Worm (Caenorhabditis elegans) whole organism, mixed stage, embryonic: Measurements from ENCODE around the gene T23F11.2.

ENCODE experiments used
- M03D4.4 ChIP-seq: sonication (generic microtip); optimal IDR thresholded peaks from 2 replicates; lab custom pipeline; 2017; ENCODE audit warnings: mild to moderate bottlenecking, missing genetic modification characterization, missing compliant biosample characterization
- bed-3 ChIP-seq: fragments of 200-800 bp; sonication (Bioruptor generic); optimal IDR thresholded peaks from 3 replicates; lab custom pipeline; 2018; ENCODE audit warnings: mild to moderate bottlenecking, missing genetic modification characterization, moderate library complexity, missing compliant biosample characterization
- ceh-39 ChIP-seq: fragments of 150-350 bp; optimal IDR thresholded peaks from 2 replicates; lab custom pipeline; 2014; ENCODE audit warnings: missing biosample characterization, missing genetic modification characterization
- ceh-83 ChIP-seq: fragments of 200-800 bp; sonication (Bioruptor generic); optimal IDR thresholded peaks from 2 replicates; lab custom pipeline; 2018; ENCODE audit warnings: mild to moderate bottlenecking, missing genetic modification characterization, missing compliant biosample characterization
- ces-1 ChIP-seq: fragments of 150-350 bp; optimal IDR thresholded peaks from 2 replicates; lab custom pipeline; 2014; ENCODE audit warnings: missing biosample characterization, missing genetic modification reagents, missing genetic modification characterization
- cnd-1 ChIP-seq: fragments of 200-800 bp; sonication (Bioruptor generic); optimal IDR thresholded peaks from 2 replicates; lab custom pipeline; 2018; ENCODE audit warnings: mild to moderate bottlenecking, missing genetic modification characterization, missing compliant biosample characterization
- drap-1 ChIP-seq: fragments of 200-800 bp; sonication (Bioruptor generic); optimal IDR thresholded peaks from 3 replicates; lab custom pipeline; 2018; ENCODE audit warnings: mild to moderate bottlenecking, missing genetic modification characterization, missing compliant biosample characterization
- elt-1 ChIP-seq: sonication (generic microtip); optimal IDR thresholded peaks from 2 replicates; lab custom pipeline; 2017; ENCODE audit warnings: missing genetic modification characterization, mild to moderate bottlenecking, missing compliant biosample characterization, antibody characterized with exemption, moderate library complexity, borderline replicate concordance; ENCODE audit not compliant: insufficient read depth
- elt-3 ChIP-seq: fragments of 150-350 bp; optimal IDR thresholded peaks from 2 replicates; lab custom pipeline; 2014; ENCODE audit warnings: missing biosample characterization, missing genetic modification characterization
- flh-1 ChIP-seq: fragments of 200-800 bp; sonication (Bioruptor generic); optimal IDR thresholded peaks from 2 replicates; lab custom pipeline; 2018; ENCODE audit warnings: mild to moderate bottlenecking, missing genetic modification characterization, moderate library complexity, missing compliant biosample characterization
- hlh-1 ChIP-seq: fragments of 150-350 bp; optimal IDR thresholded peaks from 2 replicates; lab custom pipeline; 2014; ENCODE audit warnings: missing biosample characterization, missing genetic modification reagents, missing genetic modification characterization
- lin-13 ChIP-seq: fragments of 150-350 bp; optimal IDR thresholded peaks from 2 replicates; lab custom pipeline; 2014; ENCODE audit warnings: missing biosample characterization, missing genetic modification characterization
- lsy-2 ChIP-seq: fragments of 150-350 bp; optimal IDR thresholded peaks from 2 replicates; lab custom pipeline; 2014; ENCODE audit warnings: missing biosample characterization, missing genetic modification characterization
- mab-5 ChIP-seq: fragments of 150-350 bp; optimal IDR thresholded peaks from 2 replicates; lab custom pipeline; 2014; ENCODE audit warnings: missing biosample characterization, missing genetic modification characterization
- mls-2 ChIP-seq: sonication (generic microtip); optimal IDR thresholded peaks from 2 replicates; lab custom pipeline; 2016; ENCODE audit warnings: mild to moderate bottlenecking, missing genetic modification characterization, moderate library complexity, missing compliant biosample characterization
- nhr-12 ChIP-seq: fragments of 150-350 bp; optimal IDR thresholded peaks from 2 replicates; lab custom pipeline; 2014; ENCODE audit warnings: missing biosample characterization, missing genetic modification characterization
- nhr-237 ChIP-seq: fragments of 150-350 bp; optimal IDR thresholded peaks from 2 replicates; lab custom pipeline; 2014; ENCODE audit warnings: missing biosample characterization, missing genetic modification characterization
- nhr-28 ChIP-seq: fragments of 150-350 bp; optimal IDR thresholded peaks from 2 replicates; lab custom pipeline; 2014; ENCODE audit warnings: missing biosample characterization, missing genetic modification characterization
- nhr-76 ChIP-seq: sonication (generic microtip); optimal IDR thresholded peaks from 2 replicates; lab custom pipeline; 2017; ENCODE audit warnings: missing biosample characterization, missing genetic modification characterization
- pha-4 ChIP-seq: fragments of 150-350 bp; optimal IDR thresholded peaks from 2 replicates; lab custom pipeline; 2018; ENCODE audit warnings: missing biosample characterization, missing genetic modification reagents, missing genetic modification characterization
- sem-2 ChIP-seq: fragments of 200-800 bp; sonication (Bioruptor generic); optimal IDR thresholded peaks from 2 replicates; lab custom pipeline; 2018; ENCODE audit warnings: mild to moderate bottlenecking, missing genetic modification characterization, missing compliant biosample characterization
- sptf-1 ChIP-seq: sonication (generic microtip); optimal IDR thresholded peaks from 2 replicates; lab custom pipeline; 2017; ENCODE audit warnings: mild to moderate bottlenecking, missing genetic modification characterization, moderate library complexity, missing compliant biosample characterization
- unc-39 ChIP-seq: fragments of 150-350 bp; optimal IDR thresholded peaks from 2 replicates; lab custom pipeline; 2014; ENCODE audit warnings: missing biosample characterization, missing genetic modification characterization
- unc-62 ChIP-seq: fragments of 150-350 bp; optimal IDR thresholded peaks from 2 replicates; lab custom pipeline; 2014; ENCODE audit warnings: missing biosample characterization, missing genetic modification reagents, missing genetic modification characterization
- zip-8 ChIP-seq: fragments of 150-350 bp; optimal IDR thresholded peaks from 2 replicates; lab custom pipeline; 2014; ENCODE audit warnings: missing biosample characterization, missing genetic modification characterization

T23F11.2 gene

ce11 chrIII:4688965-4689364, 33.7 kb upstream of the T23F11.2 start, which contains the start of gene ppat-1:
TSS of gene ppat-1 (plus strand) at chrIII:4689280.
- TF ChIP-seq nhr-12 (no peak), elt-1 (tag; lab: Kevin White, UChicago) (no peak), bed-3 (GFP tag; lab: Kevin White, UChicago) (no peak), ceh-39 (no peak), mls-2 (no peak), M03D4.4 (no peak), hlh-1 (no peak), unc-39 (tag; lab: Kevin White, UChicago) (no peak), lsy-2 (tag; lab: Kevin White, UChicago) (no peak), pha-4 (tag; lab: Kevin White, UChicago) (no peak), sptf-1 (tag; lab: Kevin White, UChicago) (no peak), sem-2 (GFP tag; lab: Kevin White, UChicago) (no peak), nhr-76 (no peak), mab-5 (tag; lab: Kevin White, UChicago) (no peak)

DNA sequence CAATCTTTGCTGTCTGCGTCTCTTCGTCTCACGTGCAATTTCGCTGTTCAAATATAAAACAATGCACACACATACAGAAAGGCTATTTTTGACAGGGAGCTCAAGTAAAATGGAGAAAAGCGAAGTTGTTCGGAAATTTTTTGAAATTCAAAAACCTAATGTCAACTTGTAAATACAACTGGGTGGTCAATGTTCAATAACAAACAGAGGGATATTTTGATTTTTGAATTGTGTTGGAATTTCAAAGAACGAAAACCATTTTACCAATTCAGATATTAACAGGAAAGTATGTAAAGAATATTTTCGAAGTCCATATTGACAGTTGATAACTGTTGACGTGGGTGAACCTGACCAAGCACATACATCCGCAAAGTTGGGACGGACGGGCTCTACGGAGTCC, 33.1 kb upstream of the T23F11.2 start, which contains the start of gene tag-243:
Gene tag-243 (minus strand): TSS at position 101 of the 400 bp plus-strand sequence.
- no peak for TF ChIP-seq nhr-28 (tag; lab: Kevin White, UChicago)
- no peak for TF ChIP-seq sem-2 (GFP tag; lab: Kevin White, UChicago)
- TF ChIP-seq elt-1 (tag; lab: Kevin White, UChicago): no peak
- TF ChIP-seq ceh-39: no peak
- no peak for TF ChIP-seq mab-5 (tag; lab: Kevin White, UChicago)
- TF ChIP-seq ces-1 (GFP tag; lab: Kevin White, UChicago): no peak
- no peak for TF ChIP-seq hlh-1
- TF ChIP-seq unc-62 (GFP tag; lab: Kevin White, UChicago): no peak
- TF ChIP-seq lin-13: no peak
- no peak for TF ChIP-seq cnd-1 (tag; lab: Kevin White, UChicago)

- no peak for TF ChIP-seq ceh-39
- TF ChIP-seq unc-62 (GFP tag; lab: Kevin White, UChicago): peak; percentile 60
These were observed 31.8 kb upstream of the T23F11.2 start for ce11 chrIII:4687134-4687533.

DNA sequence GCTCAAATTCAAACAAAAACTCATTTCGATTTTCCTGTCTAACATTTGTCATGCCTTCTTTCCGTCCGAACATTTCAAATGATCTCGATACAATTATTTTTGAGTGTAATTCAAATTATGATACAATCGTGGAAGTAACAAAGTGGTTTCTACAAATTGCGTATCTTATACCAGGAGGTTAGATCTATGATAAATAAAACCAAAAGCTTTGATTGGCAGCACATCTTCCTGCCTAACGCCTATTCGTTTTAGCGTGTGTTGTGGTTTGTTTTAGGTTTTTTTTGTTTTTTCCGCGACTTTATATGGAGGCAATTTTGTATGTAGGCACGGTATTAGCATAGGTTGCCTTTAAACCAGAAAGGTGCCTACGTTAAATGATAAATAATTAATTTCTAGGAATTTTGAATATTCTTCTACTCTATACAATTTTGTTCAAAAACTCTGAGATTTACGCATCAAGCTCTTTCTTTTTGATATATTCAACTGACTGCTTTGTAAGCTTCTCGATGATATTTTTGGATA, 24.7 kb upstream of the T23F11.2 start, which contains the start of gene srg-11:
Gene srg-11 (plus strand): TSS at position 51 of the 522 bp plus-strand sequence.
- TF ChIP-seq mab-5 (tag; lab: Kevin White, UChicago) (no peak), ceh-39 (no peak), cnd-1 (tag; lab: Kevin White, UChicago) (no peak)
- TF ChIP-seq, all 35 proteins: peak for 0

DNA sequence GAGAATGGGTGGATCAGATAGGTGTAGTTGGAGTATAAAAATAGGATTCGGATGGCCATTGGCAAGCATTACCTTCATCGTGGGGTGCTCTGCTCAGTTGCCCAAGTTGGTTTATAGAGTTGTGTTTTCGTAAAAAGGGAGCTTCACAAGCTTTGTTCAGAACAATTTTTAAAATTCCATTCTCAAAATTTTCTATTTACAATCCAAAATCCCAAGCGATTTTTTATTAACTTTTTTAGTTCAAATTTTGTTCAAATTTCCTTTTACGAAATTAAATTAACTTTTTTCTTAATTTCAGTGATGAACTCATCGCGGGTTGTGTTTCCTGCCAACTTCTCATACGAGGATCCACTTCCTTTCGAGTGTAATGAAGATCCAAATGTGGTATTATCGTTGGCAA, 22.2 kb upstream of the T23F11.2 start, which contains the start of gene srg-10:
Gene srg-10 (plus strand): TSS at position 301 of the 400 bp plus-strand sequence.
- no peak for TF ChIP-seq hlh-1
- no peak for TF ChIP-seq nhr-28 (tag; lab: Kevin White, UChicago)
- no peak for TF ChIP-seq unc-62 (GFP tag; lab: Kevin White, UChicago)
- TF ChIP-seq elt-3 (tag; lab: Kevin White, UChicago): no peak
- no peak for TF ChIP-seq ces-1 (GFP tag; lab: Kevin White, UChicago)
- TF ChIP-seq mls-2: no peak
- TF ChIP-seq ceh-83 (GFP tag; lab: Kevin White, UChicago): no peak
- TF ChIP-seq nhr-237 (tag; lab: Kevin White, UChicago): no peak
- TF ChIP-seq drap-1 (GFP tag; lab: Kevin White, UChicago): no peak

DNA sequence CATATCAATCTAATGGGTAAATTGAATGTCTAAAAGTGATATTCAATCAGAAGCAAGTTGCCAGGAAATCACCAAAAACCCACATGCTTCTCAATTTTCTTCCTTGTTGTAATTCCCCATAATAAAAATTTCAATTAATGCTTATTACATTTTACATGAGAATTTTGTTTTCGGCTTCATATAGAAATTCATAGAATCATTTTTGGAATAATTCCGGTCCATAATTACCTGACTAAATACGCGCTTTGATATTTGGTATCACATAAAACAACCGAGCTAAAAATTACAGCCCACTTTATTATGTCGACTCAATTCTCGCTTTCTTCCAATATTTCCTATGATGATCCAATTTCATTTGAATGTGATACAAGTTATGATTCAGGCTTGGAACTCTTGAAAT, 16.6 kb upstream of the T23F11.2 start, which contains the start of gene srg-13:
Gene srg-13 (plus strand): TSS at position 301 of the 400 bp plus-strand sequence.
- TF ChIP-seq flh-1 (GFP tag; lab: Kevin White, UChicago): no peak
- TF ChIP-seq ceh-83 (GFP tag; lab: Kevin White, UChicago): no peak
- no peak for TF ChIP-seq unc-39 (tag; lab: Kevin White, UChicago)
- TF ChIP-seq zip-8 (tag; lab: Kevin White, UChicago): no peak
- no peak for TF ChIP-seq lin-13

ce11 chrIII:4671491-4671890, 16.2 kb upstream of the T23F11.2 start, which contains the start of gene T23F11.11:
TSS of gene T23F11.11 (minus strand) at chrIII:4671591.
- TF ChIP-seq unc-39 (tag; lab: Kevin White, UChicago): no peak
